Fruit fly (Drosophila melanogaster): ENCODE measurements around the gene mRpL17.
A peak's percentile ranks its signal among the peaks of the same experiment; 100 is the strongest.

mRpL17 gene

dm6 chr3L:284253-284652 is 19.7 kb downstream of the mRpL17 start:
- TF ChIP-seq Pif1A (GFP tag; optimal IDR thresholded peaks at IDR 0.05) (no peak), CG14655 (GFP tag; optimal IDR thresholded peaks at IDR 0.05) (no peak), CG10348 (GFP tag; IDR thresholded peaks at IDR 0.05) (0 out of 2 replicates have a peak, but pooled peaks have one; percentile 10), CG9948 (tag; optimal IDR thresholded peaks at IDR 0.05) (no peak), EcR (GFP tag; optimal IDR thresholded peaks at IDR 0.05) (peak; percentile 82), CG4496 (GFP tag; IDR thresholded peaks at IDR 0.05) (0 out of 3 replicates have a peak, but pooled peaks have one; percentile 31), rn (GFP tag; IDR thresholded peaks at IDR 0.05) (no peak), Pif1B (GFP tag; optimal IDR thresholded peaks at IDR 0.05) (no peak), CG15710 (tag; optimal IDR thresholded peaks at IDR 0.05) (no peak), CG8159 (tag; optimal IDR thresholded peaks at IDR 0.05) (no peak), gl (tag; optimal IDR thresholded peaks at IDR 0.05) (no peak), CG8301 (tag; optimal IDR thresholded peaks at IDR 0.05) (peak; percentile 28), CG13204 (GFP tag; optimal IDR thresholded peaks at IDR 0.05) (no peak), Snoo (tag; optimal IDR thresholded peaks at IDR 0.05) (no peak), CG12605 (GFP tag; IDR thresholded peaks at IDR 0.05) (no peak)

- TF ChIP-seq EcR (GFP tag; optimal IDR thresholded peaks at IDR 0.05) (peak; percentile 80), Pif1B (GFP tag; optimal IDR thresholded peaks at IDR 0.05) (no peak), CG4496 (GFP tag; IDR thresholded peaks at IDR 0.05) (0 out of 3 replicates have a peak, but pooled peaks have one; percentile 36)
These were observed 27.1 kb downstream of the mRpL17 start for dm6 chr3L:291583-292145.

dm6 chr3L:292146-292776 is 27.7 kb downstream of the mRpL17 start:
- TF ChIP-seq Pif1B (GFP tag; optimal IDR thresholded peaks at IDR 0.05) (no peak), CG12605 (GFP tag; IDR thresholded peaks at IDR 0.05) (no peak), EcR (GFP tag; optimal IDR thresholded peaks at IDR 0.05) (no peak), gl (tag; optimal IDR thresholded peaks at IDR 0.05) (peak; percentile 2), CG4496 (GFP tag; IDR thresholded peaks at IDR 0.05) (no peak), CG13204 (GFP tag; optimal IDR thresholded peaks at IDR 0.05) (peak; percentile 50), Ets98B (GFP tag; IDR thresholded peaks at IDR 0.05) (no peak), Snoo (tag; optimal IDR thresholded peaks at IDR 0.05) (no peak), CG34367 (tag; optimal IDR thresholded peaks at IDR 0.05) (no peak), CG8301 (tag; optimal IDR thresholded peaks at IDR 0.05) (no peak), fd96Ca (GFP tag; IDR thresholded peaks at IDR 0.05) (no peak), CG14655 (GFP tag; optimal IDR thresholded peaks at IDR 0.05) (no peak)

dm6 chr3L:294841-295408 is 30.3 kb downstream of the mRpL17 start:
- TF ChIP-seq rn (GFP tag; IDR thresholded peaks at IDR 0.05) (no peak), gl (tag; optimal IDR thresholded peaks at IDR 0.05) (no peak), CG8301 (tag; optimal IDR thresholded peaks at IDR 0.05) (peak; percentile 24), CG4496 (GFP tag; IDR thresholded peaks at IDR 0.05) (no peak), EcR (GFP tag; optimal IDR thresholded peaks at IDR 0.05) (peak; percentile 40), CG8159 (tag; optimal IDR thresholded peaks at IDR 0.05) (peak; percentile 22), CG14655 (GFP tag; optimal IDR thresholded peaks at IDR 0.05) (peak; percentile 52)

dm6 chr3L:297240-297639 is 32.7 kb downstream of the mRpL17 start:
- TF ChIP-seq CG15710 (tag; optimal IDR thresholded peaks at IDR 0.05) (no peak), Pif1A (GFP tag; optimal IDR thresholded peaks at IDR 0.05) (no peak), Pif1B (GFP tag; optimal IDR thresholded peaks at IDR 0.05) (no peak), CG17806 (tag; optimal IDR thresholded peaks at IDR 0.05) (no peak)

dm6 chr3L:298459-298858 is 33.9 kb downstream of the mRpL17 start:
- no peak for TF ChIP-seq D1 (tag; optimal IDR thresholded peaks at IDR 0.05)
- TF ChIP-seq gl (tag; optimal IDR thresholded peaks at IDR 0.05), result no peak
- TF ChIP-seq CG34367 (tag; optimal IDR thresholded peaks at IDR 0.05), result no peak
- no peak for TF ChIP-seq CG10348 (GFP tag; IDR thresholded peaks at IDR 0.05)
- TF ChIP-seq Snoo (tag; optimal IDR thresholded peaks at IDR 0.05), result no peak
- TF ChIP-seq rn (GFP tag; IDR thresholded peaks at IDR 0.05), result no peak
- TF ChIP-seq CG32121 (GFP tag; IDR thresholded peaks at IDR 0.05), result no peak
- TF ChIP-seq CG17806 (tag; optimal IDR thresholded peaks at IDR 0.05), result no peak
- no peak for TF ChIP-seq CG8301 (tag; optimal IDR thresholded peaks at IDR 0.05)
- TF ChIP-seq CG4496 (GFP tag; IDR thresholded peaks at IDR 0.05), result no peak
- TF ChIP-seq CG15710 (tag; optimal IDR thresholded peaks at IDR 0.05), result no peak
- no peak for TF ChIP-seq CG13204 (GFP tag; optimal IDR thresholded peaks at IDR 0.05)
- no peak for TF ChIP-seq Pif1A (GFP tag; optimal IDR thresholded peaks at IDR 0.05)
- no peak for TF ChIP-seq CG8159 (tag; optimal IDR thresholded peaks at IDR 0.05)
- TF ChIP-seq EcR (GFP tag; optimal IDR thresholded peaks at IDR 0.05), result no peak
- TF ChIP-seq Ets98B (GFP tag; IDR thresholded peaks at IDR 0.05), result no peak
- TF ChIP-seq CG9948 (tag; optimal IDR thresholded peaks at IDR 0.05), result no peak
